Worm (Caenorhabditis elegans) whole organism, mixed stage, embryonic: ENCODE data around the gene F20D6.6.

Experiments used
- M03D4.4 ChIP-seq: sonication (generic microtip); optimal IDR thresholded peaks from 2 replicates; lab custom pipeline; 2017; ENCODE audit warnings: mild to moderate bottlenecking, missing genetic modification characterization, missing compliant biosample characterization
- bed-3 ChIP-seq: fragments of 200-800 bp; sonication (Bioruptor generic); optimal IDR thresholded peaks from 3 replicates; lab custom pipeline; 2018; ENCODE audit warnings: mild to moderate bottlenecking, missing genetic modification characterization, moderate library complexity, missing compliant biosample characterization
- blmp-1 ChIP-seq: fragments of 150-350 bp; optimal IDR thresholded peaks from 2 replicates; lab custom pipeline; 2014; ENCODE audit warnings: missing biosample characterization, missing genetic modification characterization
- ceh-39 ChIP-seq: fragments of 150-350 bp; optimal IDR thresholded peaks from 2 replicates; lab custom pipeline; 2014; ENCODE audit warnings: missing biosample characterization, missing genetic modification characterization
- ceh-43 ChIP-seq: fragments of 200-800 bp; sonication (Bioruptor generic); optimal IDR thresholded peaks from 2 replicates; lab custom pipeline; 2018; ENCODE audit warnings: mild to moderate bottlenecking, missing genetic modification characterization, moderate library complexity, missing compliant biosample characterization
- ces-1 ChIP-seq: fragments of 150-350 bp; optimal IDR thresholded peaks from 2 replicates; lab custom pipeline; 2014; ENCODE audit warnings: missing biosample characterization, missing genetic modification reagents, missing genetic modification characterization
- cnd-1 ChIP-seq: fragments of 200-800 bp; sonication (Bioruptor generic); optimal IDR thresholded peaks from 2 replicates; lab custom pipeline; 2018; ENCODE audit warnings: mild to moderate bottlenecking, missing genetic modification characterization, missing compliant biosample characterization
- drap-1 ChIP-seq: fragments of 200-800 bp; sonication (Bioruptor generic); optimal IDR thresholded peaks from 3 replicates; lab custom pipeline; 2018; ENCODE audit warnings: mild to moderate bottlenecking, missing genetic modification characterization, missing compliant biosample characterization
- elt-1 ChIP-seq: sonication (generic microtip); optimal IDR thresholded peaks from 2 replicates; lab custom pipeline; 2017; ENCODE audit warnings: missing genetic modification characterization, mild to moderate bottlenecking, missing compliant biosample characterization, antibody characterized with exemption, moderate library complexity, borderline replicate concordance; ENCODE audit not compliant: insufficient read depth
- elt-3 ChIP-seq: fragments of 150-350 bp; optimal IDR thresholded peaks from 2 replicates; lab custom pipeline; 2014; ENCODE audit warnings: missing biosample characterization, missing genetic modification characterization
- flh-1 ChIP-seq: fragments of 200-800 bp; sonication (Bioruptor generic); optimal IDR thresholded peaks from 2 replicates; lab custom pipeline; 2018; ENCODE audit warnings: mild to moderate bottlenecking, missing genetic modification characterization, moderate library complexity, missing compliant biosample characterization
- hlh-1 ChIP-seq: fragments of 150-350 bp; optimal IDR thresholded peaks from 2 replicates; lab custom pipeline; 2014; ENCODE audit warnings: missing biosample characterization, missing genetic modification reagents, missing genetic modification characterization
- lin-13 ChIP-seq: fragments of 150-350 bp; optimal IDR thresholded peaks from 2 replicates; lab custom pipeline; 2014; ENCODE audit warnings: missing biosample characterization, missing genetic modification characterization
- lin-32 ChIP-seq: fragments of 200-800 bp; sonication (Bioruptor generic); optimal IDR thresholded peaks from 2 replicates; lab custom pipeline; 2018; ENCODE audit warnings: mild to moderate bottlenecking, missing genetic modification characterization, missing compliant biosample characterization
- lsy-2 ChIP-seq: fragments of 150-350 bp; optimal IDR thresholded peaks from 2 replicates; lab custom pipeline; 2014; ENCODE audit warnings: missing biosample characterization, missing genetic modification characterization
- mab-5 ChIP-seq: fragments of 150-350 bp; optimal IDR thresholded peaks from 2 replicates; lab custom pipeline; 2014; ENCODE audit warnings: missing biosample characterization, missing genetic modification characterization
- mep-1 ChIP-seq: fragments of 150-350 bp; optimal IDR thresholded peaks from 2 replicates; lab custom pipeline; 2017; ENCODE audit warnings: missing biosample characterization, missing genetic modification reagents, missing genetic modification characterization, inconsistent platforms
- mls-2 ChIP-seq: sonication (generic microtip); optimal IDR thresholded peaks from 2 replicates; lab custom pipeline; 2016; ENCODE audit warnings: mild to moderate bottlenecking, missing genetic modification characterization, moderate library complexity, missing compliant biosample characterization
- nhr-12 ChIP-seq: fragments of 150-350 bp; optimal IDR thresholded peaks from 2 replicates; lab custom pipeline; 2014; ENCODE audit warnings: missing biosample characterization, missing genetic modification characterization
- nhr-2 ChIP-seq: fragments of 150-350 bp; optimal IDR thresholded peaks from 2 replicates; lab custom pipeline; 2014; ENCODE audit warnings: missing biosample characterization, missing genetic modification characterization
- nhr-237 ChIP-seq: fragments of 150-350 bp; optimal IDR thresholded peaks from 2 replicates; lab custom pipeline; 2014; ENCODE audit warnings: missing biosample characterization, missing genetic modification characterization
- nhr-28 ChIP-seq: fragments of 150-350 bp; optimal IDR thresholded peaks from 2 replicates; lab custom pipeline; 2014; ENCODE audit warnings: missing biosample characterization, missing genetic modification characterization
- nhr-76 ChIP-seq: sonication (generic microtip); optimal IDR thresholded peaks from 2 replicates; lab custom pipeline; 2017; ENCODE audit warnings: missing biosample characterization, missing genetic modification characterization
- pha-4 ChIP-seq: fragments of 150-350 bp; optimal IDR thresholded peaks from 2 replicates; lab custom pipeline; 2018; ENCODE audit warnings: missing biosample characterization, missing genetic modification reagents, missing genetic modification characterization
- sem-2 ChIP-seq: fragments of 200-800 bp; sonication (Bioruptor generic); optimal IDR thresholded peaks from 2 replicates; lab custom pipeline; 2018; ENCODE audit warnings: mild to moderate bottlenecking, missing genetic modification characterization, missing compliant biosample characterization
- sptf-1 ChIP-seq: sonication (generic microtip); optimal IDR thresholded peaks from 2 replicates; lab custom pipeline; 2017; ENCODE audit warnings: mild to moderate bottlenecking, missing genetic modification characterization, moderate library complexity, missing compliant biosample characterization
- tbx-8 ChIP-seq: fragments of 200-800 bp; sonication (Bioruptor generic); optimal IDR thresholded peaks from 2 replicates; lab custom pipeline; 2018; ENCODE audit warnings: mild to moderate bottlenecking, missing genetic modification characterization, moderate library complexity, missing compliant biosample characterization
- unc-120 ChIP-seq: sonication (generic microtip); optimal IDR thresholded peaks from 2 replicates; lab custom pipeline; 2017; ENCODE audit warnings: missing genetic modification characterization, missing compliant biosample characterization; ENCODE audit not compliant: poor library complexity, severe bottlenecking
- unc-39 ChIP-seq: fragments of 150-350 bp; optimal IDR thresholded peaks from 2 replicates; lab custom pipeline; 2014; ENCODE audit warnings: missing biosample characterization, missing genetic modification characterization
- unc-62 ChIP-seq: fragments of 150-350 bp; optimal IDR thresholded peaks from 2 replicates; lab custom pipeline; 2014; ENCODE audit warnings: missing biosample characterization, missing genetic modification reagents, missing genetic modification characterization
- zip-8 ChIP-seq: fragments of 150-350 bp; optimal IDR thresholded peaks from 2 replicates; lab custom pipeline; 2014; ENCODE audit warnings: missing biosample characterization, missing genetic modification characterization
- ztf-11 ChIP-seq: fragments of 150-350 bp; optimal IDR thresholded peaks from 2 replicates; lab custom pipeline; 2014; ENCODE audit warnings: missing biosample characterization, missing genetic modification characterization

Gene F20D6.6

DNA sequence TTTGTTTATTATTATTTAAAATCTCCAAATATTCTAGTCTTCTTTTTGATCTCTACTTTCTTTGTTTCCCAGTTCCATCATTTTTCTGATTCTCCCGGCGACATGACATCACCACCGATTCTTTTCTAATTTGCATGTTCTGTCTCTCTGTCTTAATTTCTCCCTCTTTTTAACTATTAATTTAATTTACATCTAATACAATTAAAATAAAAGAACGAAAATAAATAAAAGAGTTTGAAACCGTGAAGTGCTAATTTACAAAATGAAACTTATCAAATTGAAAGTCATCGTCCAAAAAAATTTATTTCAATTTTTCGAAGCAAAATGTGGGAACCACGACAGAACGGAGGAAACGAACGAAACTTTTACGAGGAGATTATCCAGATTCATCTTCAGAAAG lies at the start of gene F20D6.6:
F20D6.6 (plus strand) TSS at position 301 of the 400 bp plus-strand sequence.
- TF ChIP-seq nhr-237 (tag; lab: Kevin White, UChicago) (no peak), ces-1 (GFP tag; lab: Kevin White, UChicago) (no peak), mab-5 (tag; lab: Kevin White, UChicago) (no peak), elt-3 (tag; lab: Kevin White, UChicago) (no peak), unc-62 (GFP tag; lab: Kevin White, UChicago) (no peak), cnd-1 (tag; lab: Kevin White, UChicago) (no peak), zip-8 (tag; lab: Kevin White, UChicago) (no peak), sptf-1 (tag; lab: Kevin White, UChicago) (no peak), blmp-1 (tag; lab: Kevin White, UChicago) (no peak)

DNA sequence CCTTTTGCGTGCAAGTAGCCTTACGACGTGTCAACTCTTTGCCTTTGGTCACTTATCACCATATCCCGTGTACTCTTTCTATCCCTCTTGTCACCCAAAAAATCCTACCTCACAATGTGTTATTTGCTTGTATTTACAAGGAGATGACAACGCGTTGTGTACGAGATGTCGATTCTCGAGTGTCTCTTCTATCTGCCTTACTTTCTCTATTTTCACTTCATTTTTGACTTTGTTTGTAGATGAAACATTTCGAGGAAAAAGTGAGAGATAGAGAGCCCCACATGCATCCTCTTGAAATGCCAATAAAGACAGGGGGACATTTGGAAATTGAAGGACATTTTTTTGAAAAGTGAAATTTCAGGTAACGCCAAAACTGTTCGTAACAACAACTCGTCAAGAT lies 48.9 kb upstream of the F20D6.6 start:
- TF ChIP-seq nhr-237 (tag; lab: Kevin White, UChicago): peak; percentile 4
- TF ChIP-seq pha-4 (tag; lab: Kevin White, UChicago): no peak

DNA sequence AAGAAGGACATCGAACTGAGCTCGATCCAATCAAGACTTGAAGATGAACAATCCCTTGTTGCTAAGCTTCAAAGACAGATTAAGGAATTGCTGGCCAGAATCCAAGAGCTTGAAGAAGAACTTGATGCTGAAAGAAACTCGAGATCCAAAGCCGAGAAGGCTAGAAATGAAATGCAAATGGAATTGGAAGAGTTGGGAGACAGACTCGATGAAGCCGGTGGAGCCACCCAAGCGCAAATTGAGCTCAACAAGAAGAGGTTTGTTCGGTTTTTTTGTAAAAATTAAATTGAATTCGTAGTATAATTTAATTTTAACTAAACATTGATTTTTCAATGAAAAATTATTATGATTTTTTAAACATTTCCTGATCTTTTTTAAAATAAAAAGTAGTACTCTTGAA lies 45.2 kb upstream of the F20D6.6 start:
- TF ChIP-seq elt-3 (tag; lab: Kevin White, UChicago) (no peak), nhr-28 (tag; lab: Kevin White, UChicago) (no peak), lsy-2 (tag; lab: Kevin White, UChicago) (no peak), ceh-39 (tag; lab: Kevin White, UChicago) (no peak), lin-32 (GFP tag; lab: Kevin White, UChicago) (no peak), mab-5 (tag; lab: Kevin White, UChicago) (no peak), lin-13 (tag; lab: Kevin White, UChicago) (no peak), nhr-2 (tag; lab: Kevin White, UChicago) (no peak), nhr-76 (tag; lab: Kevin White, UChicago) (no peak), unc-62 (GFP tag; lab: Kevin White, UChicago) (no peak), zip-8 (tag; lab: Kevin White, UChicago) (no peak), tbx-8 (GFP tag; lab: Kevin White, UChicago) (no peak), M03D4.4 (tag; lab: Kevin White, UChicago) (no peak), bed-3 (GFP tag; lab: Kevin White, UChicago) (no peak), pha-4 (tag; lab: Kevin White, UChicago) (no peak), unc-39 (no peak), unc-120 (tag; lab: Kevin White, UChicago) (no peak), sptf-1 (tag; lab: Kevin White, UChicago) (no peak), blmp-1 (tag; lab: Kevin White, UChicago) (no peak), ces-1 (GFP tag; lab: Kevin White, UChicago) (no peak)

DNA sequence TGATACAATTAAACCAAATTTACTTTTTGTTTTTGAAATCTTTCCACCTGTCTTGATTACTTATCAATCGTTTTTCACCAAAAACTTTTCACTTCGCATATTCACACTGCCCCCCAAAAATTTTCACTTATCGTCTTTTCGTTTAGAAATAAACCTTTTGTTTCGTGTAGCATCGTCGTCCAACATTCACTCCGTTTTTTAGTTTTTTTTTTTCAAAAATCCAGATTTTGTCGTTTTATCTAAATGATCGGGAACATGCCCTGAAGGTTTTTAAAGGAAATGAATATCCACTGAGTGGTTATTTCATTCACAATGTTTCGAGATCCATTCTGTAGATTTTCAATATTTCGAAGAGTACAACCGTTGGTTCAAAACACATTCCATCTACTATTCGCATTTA lies 41.8 kb upstream of the F20D6.6 start, which contains the start of gene D1014.7:
D1014.7 (plus strand) TSS at position 301 of the 400 bp plus-strand sequence.
- TF ChIP-seq pha-4 (tag; lab: Kevin White, UChicago) (no peak), blmp-1 (tag; lab: Kevin White, UChicago) (no peak), nhr-2 (tag; lab: Kevin White, UChicago) (no peak), elt-1 (tag; lab: Kevin White, UChicago) (no peak), mep-1 (tag; lab: Kevin White, UChicago) (no peak), zip-8 (tag; lab: Kevin White, UChicago) (no peak), ztf-11 (no peak), sem-2 (no peak), nhr-28 (tag; lab: Kevin White, UChicago) (no peak), M03D4.4 (tag; lab: Kevin White, UChicago) (no peak), unc-39 (no peak), mls-2 (no peak), cnd-1 (tag; lab: Kevin White, UChicago) (no peak), ces-1 (GFP tag; lab: Kevin White, UChicago) (no peak), flh-1 (no peak), drap-1 (GFP tag; lab: Kevin White, UChicago) (no peak), ceh-43 (GFP tag; lab: Kevin White, UChicago) (no peak), nhr-12 (tag; lab: Kevin White, UChicago) (no peak)

DNA sequence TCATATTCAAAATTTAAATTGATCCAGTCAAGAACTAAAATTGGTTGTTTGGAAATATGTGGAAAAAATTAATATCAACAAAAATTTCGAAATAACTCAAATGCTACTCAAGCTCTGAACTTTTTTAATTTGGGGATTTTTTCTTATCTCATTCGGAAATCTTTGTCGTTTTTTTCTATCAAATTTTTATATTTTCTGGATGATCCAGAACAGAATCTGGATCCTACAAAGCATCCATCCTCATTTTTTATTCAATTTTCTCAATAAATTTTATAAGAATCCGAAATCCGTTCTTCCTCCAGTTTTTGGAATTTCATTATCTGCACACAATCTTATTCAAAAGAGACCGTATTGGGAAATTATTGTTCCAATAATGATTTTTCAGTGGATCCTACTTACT lies 38.9 kb upstream of the F20D6.6 start, which contains the start of gene D1014.6:
D1014.6 (plus strand) TSS at position 301 of the 400 bp plus-strand sequence.
- no peak for TF ChIP-seq unc-120 (tag; lab: Kevin White, UChicago)
- TF ChIP-seq nhr-2 (tag; lab: Kevin White, UChicago): no peak
- TF ChIP-seq lsy-2 (tag; lab: Kevin White, UChicago): no peak
- TF ChIP-seq zip-8 (tag; lab: Kevin White, UChicago): no peak
- TF ChIP-seq elt-3 (tag; lab: Kevin White, UChicago): no peak
- TF ChIP-seq nhr-237 (tag; lab: Kevin White, UChicago): no peak
- TF ChIP-seq nhr-12 (tag; lab: Kevin White, UChicago): no peak
- no peak for TF ChIP-seq ceh-39 (tag; lab: Kevin White, UChicago)
- no peak for TF ChIP-seq bed-3 (GFP tag; lab: Kevin White, UChicago)
- no peak for TF ChIP-seq hlh-1
- TF ChIP-seq sem-2: no peak
- TF ChIP-seq nhr-76 (tag; lab: Kevin White, UChicago): no peak
- TF ChIP-seq lin-13 (tag; lab: Kevin White, UChicago): no peak
- no peak for TF ChIP-seq flh-1
- no peak for TF ChIP-seq nhr-28 (tag; lab: Kevin White, UChicago)
- no peak for TF ChIP-seq unc-62 (GFP tag; lab: Kevin White, UChicago)
- no peak for TF ChIP-seq blmp-1 (tag; lab: Kevin White, UChicago)
- TF ChIP-seq mep-1 (tag; lab: Kevin White, UChicago): no peak
